Worm (Caenorhabditis elegans) whole organism, midembryonic: ENCODE results near the gene C10C5.7.

ENCODE experiments used
- T22C8.4 ChIP-seq: fragments of 200-800 bp; sonication (Bioruptor generic); IDR thresholded peaks from 2 replicates; pipeline ENCODE4 v1.3.6; 2022; ENCODE audit warnings: missing genetic modification characterization, missing compliant biosample characterization
- cog-1 ChIP-seq: sonication (generic microtip); optimal IDR thresholded peaks from 2 replicates; lab custom pipeline; 2016; ENCODE audit warnings: missing genetic modification characterization, missing compliant biosample characterization
- flt-1 ChIP-seq: fragments of 200-800 bp; sonication (Bioruptor generic); IDR thresholded peaks from 2 replicates; pipeline ENCODE4 v1.3.6; 2022; ENCODE audit warnings: missing genetic modification characterization, missing compliant biosample characterization
- klf-2 ChIP-seq: fragments of 200-800 bp; sonication (Bioruptor generic); conservative IDR thresholded peaks from 2 replicates; pipeline ENCODE4 v1.3.6; 2022; ENCODE audit warnings: missing genetic modification reagents, missing genetic modification characterization, missing compliant biosample characterization
- med-1 ChIP-seq: sonication (generic microtip); optimal IDR thresholded peaks from 2 replicates; lab custom pipeline; 2017; ENCODE audit warnings: missing genetic modification characterization, mild to moderate bottlenecking, missing compliant biosample characterization, antibody characterized with exemption, missing genetic modification reagents; ENCODE audit not compliant: insufficient read depth
- ref-1 ChIP-seq: fragments of 200-800 bp; sonication (Bioruptor generic); conservative IDR thresholded peaks from 2 replicates; pipeline ENCODE4 v1.3.6; 2022; ENCODE audit warnings: missing genetic modification reagents, missing genetic modification characterization, missing compliant biosample characterization
- tab-1 ChIP-seq: fragments of 200-800 bp; sonication (Bioruptor generic); IDR thresholded peaks from 2 replicates; pipeline ENCODE4 v1.3.6; 2022; ENCODE audit warnings: missing genetic modification characterization, missing compliant biosample characterization
- ztf-23 ChIP-seq: fragments of 200-800 bp; sonication (Bioruptor generic); IDR thresholded peaks from 2 replicates; pipeline ENCODE4 v1.3.6; 2022; ENCODE audit warnings: missing genetic modification reagents, missing genetic modification characterization, missing compliant biosample characterization
- ztf-29 ChIP-seq: fragments of 200-800 bp; sonication (Bioruptor generic); IDR thresholded peaks from 2 replicates; pipeline ENCODE4 v1.3.6; 2022; ENCODE audit warnings: missing genetic modification reagents, missing genetic modification characterization, missing compliant biosample characterization

DNA sequence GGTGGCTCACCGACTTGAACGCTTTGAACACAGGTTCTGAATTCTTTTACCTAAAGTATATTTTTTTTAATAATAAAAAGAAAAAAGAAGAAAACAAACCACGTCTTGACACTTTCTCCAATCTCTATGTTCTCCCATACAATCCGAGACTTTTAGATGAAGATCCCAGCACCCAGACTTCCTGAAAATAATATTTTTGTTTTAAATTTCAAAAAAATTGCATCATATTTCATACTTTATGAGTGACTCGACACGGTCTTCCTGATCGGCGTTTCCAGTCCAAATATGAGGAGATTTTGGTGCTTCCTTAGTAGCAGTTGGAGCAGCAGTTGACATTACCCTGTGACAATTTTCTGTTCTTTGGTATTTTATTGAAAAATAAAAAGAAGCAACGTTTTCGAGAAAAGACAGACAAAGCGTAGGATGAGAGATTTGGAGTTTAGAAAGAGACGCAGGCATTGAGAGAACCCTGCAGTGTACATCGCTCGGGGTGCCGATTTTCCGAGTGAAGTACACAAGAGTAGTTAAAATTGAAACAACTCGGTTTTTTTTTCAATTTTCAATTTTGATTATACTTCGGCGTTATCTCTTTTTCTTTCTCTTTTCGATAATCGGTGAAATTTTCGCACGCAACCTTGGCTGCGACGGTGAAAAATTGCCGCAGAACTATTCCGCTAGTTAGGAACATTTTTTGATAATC is 49.2 kb upstream of the C10C5.7 start, which contains the start of the genes coa-4 and T20D3.14:
- TF ChIP-seq flt-1: no peak
- no peak for TF ChIP-seq ztf-23 (GFP tag; lab: Robert Waterston, UW)
- no peak for TF ChIP-seq ztf-29 (GFP tag; lab: Robert Waterston, UW)
- no peak for TF ChIP-seq ref-1 (GFP tag; lab: Robert Waterston, UW)
- TF ChIP-seq cog-1 (tag; lab: Kevin White, UChicago): no peak
- no peak for TF ChIP-seq tab-1 (GFP tag; lab: Robert Waterston, UW)
- no peak for TF ChIP-seq klf-2
- TF ChIP-seq T22C8.4 (GFP tag; lab: Robert Waterston, UW): no peak
- no peak for TF ChIP-seq med-1 (GFP tag; lab: Kevin White, UChicago)
